Worm (Caenorhabditis elegans): ENCODE measurements around the gene delm-1.

Gene delm-1

ce11 chrIV:9112019-9112418, 23.3 kb downstream of the delm-1 start:
- no peak for TF ChIP-seq pha-4 (tag; optimal IDR thresholded peaks at IDR 0.05)
- peak; percentile 46 for TF ChIP-seq ets-4 (GFP tag; optimal IDR thresholded peaks at IDR 0.05)
- peak; percentile 85 for TF ChIP-seq nhr-80 (tag; optimal IDR thresholded peaks at IDR 0.05)

- TF ChIP-seq ztf-3 (GFP tag; optimal IDR thresholded peaks at IDR 0.05) (no peak), unc-62 (GFP tag; optimal IDR thresholded peaks at IDR 0.05) (no peak), lsl-1 (GFP tag; optimal IDR thresholded peaks at IDR 0.05) (no peak), dox-1 (GFP tag; IDR thresholded peaks at IDR 0.05) (no peak), nfya-2 (GFP tag; IDR thresholded peaks at IDR 0.05) (no peak), athp-1 (tag; optimal IDR thresholded peaks at IDR 0.05) (no peak), F33H1.4 (GFP tag; IDR thresholded peaks at IDR 0.05) (no peak), Y79H2A.3 (GFP tag; conservative IDR thresholded peaks at IDR 0.05) (no peak), B0035.1 (tag; optimal IDR thresholded peaks at IDR 0.05) (no peak)
These were observed 26.6 kb downstream of the delm-1 start, which contains the start of gene aly-1 for ce11 chrIV:9108631-9109030. Gene aly-1 (plus strand): TSS chrIV:9108931.

ce11 chrIV:9107464-9107863, 27.8 kb downstream of the delm-1 start:
- TF ChIP-seq sea-2 (GFP tag; IDR thresholded peaks at IDR 0.05) (no peak), let-526 (GFP tag; IDR thresholded peaks at IDR 0.05) (no peak), zim-3 (tag; optimal IDR thresholded peaks at IDR 0.05) (no peak), dox-1 (GFP tag; IDR thresholded peaks at IDR 0.05) (no peak), hsf-1 (GFP tag; IDR thresholded peaks at IDR 0.05) (no peak), ztf-28 (GFP tag; IDR thresholded peaks at IDR 0.05) (no peak), hlh-12 (tag; optimal IDR thresholded peaks at IDR 0.05) (no peak), nhr-179 (tag; optimal IDR thresholded peaks at IDR 0.05) (no peak), mes-4 (tag; optimal IDR thresholded peaks at IDR 0.05) (no peak), madf-6 (GFP tag; IDR thresholded peaks at IDR 0.05) (no peak), snpc-3.4 (tag; optimal IDR thresholded peaks at IDR 0.05) (peak; percentile 4), snpc-4 (GFP tag; optimal IDR thresholded peaks at IDR 0.05) (no peak), snpc-4 (tag; optimal IDR thresholded peaks at IDR 0.05) (peak in 1 of 4 experiments; percentile 18), bed-2 (GFP tag; IDR thresholded peaks at IDR 0.05) (no peak), nhr-80 (tag; optimal IDR thresholded peaks at IDR 0.05) (peak; percentile 15), ceh-100 (GFP tag; IDR thresholded peaks at IDR 0.05) (no peak), mel-28 (tag; optimal IDR thresholded peaks at IDR 0.05; ENCODE audit: borderline replicate concordance) (no peak), aptf-2 (GFP tag; conservative IDR thresholded peaks at IDR 0.05) (no peak), unc-62 (GFP tag; optimal IDR thresholded peaks at IDR 0.05) (no peak), attf-5 (GFP tag; optimal IDR thresholded peaks at IDR 0.05) (peak; percentile 43), ztf-26 (tag; optimal IDR thresholded peaks at IDR 0.05) (no peak), F55B11.4 (tag; optimal IDR thresholded peaks at IDR 0.05; ENCODE audit: borderline replicate concordance, insufficient read depth) (no peak)

ce11 chrIV:9104071-9105016, 30.9 kb downstream of the delm-1 start, which contains the start of the genes C01F6.14 and fem-3:
Gene C01F6.14 (minus strand): TSS chrIV:9104121.
Gene fem-3 (plus strand): TSS chrIV:9104966.
- no peak for TF ChIP-seq ceh-100 (GFP tag; IDR thresholded peaks at IDR 0.05)
- no peak for TF ChIP-seq cebp-2 (GFP tag; IDR thresholded peaks at IDR 0.05)
- TF ChIP-seq Y67H2A.10 (GFP tag; conservative IDR thresholded peaks at IDR 0.05), result no peak

All from whole organism, young adult.